Fruit fly (Drosophila melanogaster) whole organism, embryonic: ENCODE results near the gene Dok.

Experiments used
- Ada2b ChIP-seq: fragments of 200-800 bp; sonication (Bioruptor generic); IDR thresholded peaks from 2 replicates; pipeline ENCODE4 v1.3.6; 2022; ENCODE audit warnings: missing biosample characterization, missing genetic modification characterization
- Atf3 ChIP-seq: fragments of 200-800 bp; sonication (Bioruptor generic); optimal IDR thresholded peaks from 3 replicates; lab custom pipeline; 2016; ENCODE audit warnings: missing biosample characterization, missing genetic modification characterization
- CG11398 ChIP-seq: fragments of 200-800 bp; sonication (Bioruptor generic); optimal IDR thresholded peaks from 2 replicates; lab custom pipeline; 2016; ENCODE audit warnings: missing biosample characterization, missing genetic modification characterization
- CG12071 ChIP-seq: fragments of 200-800 bp; sonication (Bioruptor generic); optimal IDR thresholded peaks from 3 replicates; lab custom pipeline; 2018; ENCODE audit warnings: missing biosample characterization, mild to moderate bottlenecking, missing genetic modification characterization
- CG16813 ChIP-seq: fragments of 200-800 bp; sonication (Bioruptor generic); IDR thresholded peaks from 3 replicates; pipeline ENCODE4 v1.3.6; 2022; ENCODE audit warnings: missing biosample characterization, missing genetic modification characterization; ENCODE audit not compliant: partially characterized antibody
- CG1792 ChIP-seq: fragments of 200-800 bp; sonication (Bioruptor generic); optimal IDR thresholded peaks from 2 replicates; lab custom pipeline; 2016; ENCODE audit warnings: missing biosample characterization, missing genetic modification characterization
- CG2116 ChIP-seq: fragments of 200-800 bp; sonication (Bioruptor generic); optimal IDR thresholded peaks from 3 replicates; lab custom pipeline; 2018; ENCODE audit warnings: missing biosample characterization, mild to moderate bottlenecking, missing genetic modification characterization
- CG2678 ChIP-seq: fragments of 200-800 bp; sonication (Bioruptor generic); optimal IDR thresholded peaks from 3 replicates; lab custom pipeline; 2019; ENCODE audit warnings: missing biosample characterization, mild to moderate bottlenecking, missing genetic modification characterization, moderate library complexity
- CG2875 ChIP-seq: fragments of 200-800 bp; sonication (Bioruptor generic); optimal IDR thresholded peaks from 2 replicates; lab custom pipeline; 2017; ENCODE audit warnings: missing biosample characterization, mild to moderate bottlenecking, missing genetic modification characterization, missing genetic modification reagents
- CG31388 ChIP-seq: fragments of 200-800 bp; sonication (Bioruptor generic); optimal IDR thresholded peaks from 2 replicates; lab custom pipeline; 2016; ENCODE audit warnings: missing biosample characterization, missing genetic modification characterization
- CG33213 ChIP-seq: fragments of 200-800 bp; sonication (Bioruptor generic); optimal IDR thresholded peaks from 3 replicates; lab custom pipeline; 2016; ENCODE audit warnings: missing biosample characterization, missing genetic modification characterization
- CG43689 ChIP-seq: fragments of 200-800 bp; sonication (Bioruptor generic); IDR thresholded peaks from 2 replicates; pipeline ENCODE4 v1.3.6; 2022; ENCODE audit warnings: missing biosample characterization, missing genetic modification characterization
- CG4404 ChIP-seq: fragments of 200-800 bp; sonication (Bioruptor generic); IDR thresholded peaks from 2 replicates; pipeline ENCODE4 v1.3.6; 2022; ENCODE audit warnings: missing biosample characterization, missing genetic modification characterization
- CG6791 ChIP-seq: fragments of 200-800 bp; sonication (Bioruptor generic); IDR thresholded peaks from 3 replicates; pipeline ENCODE4 v1.3.6; 2022; ENCODE audit warnings: missing biosample characterization, missing genetic modification characterization; ENCODE audit not compliant: partially characterized antibody
- CG6854 ChIP-seq: fragments of 200-800 bp; sonication (Bioruptor generic); optimal IDR thresholded peaks from 3 replicates; lab custom pipeline; 2017; ENCODE audit warnings: missing biosample characterization, mild to moderate bottlenecking, missing genetic modification characterization
- CG7928 ChIP-seq: fragments of 200-800 bp; sonication (Bioruptor generic); optimal IDR thresholded peaks from 2 replicates; lab custom pipeline; 2017; ENCODE audit warnings: missing biosample characterization, mild to moderate bottlenecking, missing genetic modification characterization
- CG9727 ChIP-seq: fragments of 200-800 bp; sonication (Bioruptor generic); optimal IDR thresholded peaks from 3 replicates; lab custom pipeline; 2017; ENCODE audit warnings: missing biosample characterization, mild to moderate bottlenecking, missing genetic modification characterization
- CG9817 ChIP-seq: fragments of 200-800 bp; sonication (Bioruptor generic); optimal IDR thresholded peaks from 2 replicates; lab custom pipeline; 2018; ENCODE audit warnings: missing biosample characterization, mild to moderate bottlenecking, missing genetic modification characterization, moderate library complexity
- CTCF ChIP-seq: fragments of 200-800 bp; sonication (Bioruptor generic); optimal IDR thresholded peaks from 2 replicates; lab custom pipeline; 2017; ENCODE audit warnings: missing biosample characterization, mild to moderate bottlenecking, missing genetic modification characterization, moderate library complexity
- Dbx ChIP-seq: fragments of 200-800 bp; sonication (Bioruptor generic); IDR thresholded peaks from 3 replicates; pipeline ENCODE4 v1.3.6; 2022; ENCODE audit warnings: missing biosample characterization, missing genetic modification characterization
- Gsc ChIP-seq: fragments of 200-800 bp; sonication (Bioruptor generic); IDR thresholded peaks from 2 replicates; pipeline ENCODE4 v1.3.6; 2022; ENCODE audit warnings: missing biosample characterization, missing genetic modification characterization
- Hr51 ChIP-seq, 2 experiments: fragments of 200-800 bp; sonication (Bioruptor generic); optimal IDR thresholded peaks; 2 replicates in 1 of 2; 3 replicates in 1 of 2; lab custom pipeline; 2016 to 2018; ENCODE audit warnings: missing biosample characterization in 2 of 2, missing genetic modification characterization in 2 of 2, mild to moderate bottlenecking in 1 of 2, moderate library complexity in 1 of 2
- Lim3 ChIP-seq: fragments of 200-800 bp; sonication (Bioruptor generic); IDR thresholded peaks from 2 replicates; pipeline ENCODE4 v1.3.6; 2022; ENCODE audit warnings: missing biosample characterization, missing genetic modification characterization
- Meics ChIP-seq: fragments of 200-800 bp; sonication (Bioruptor generic); optimal IDR thresholded peaks from 2 replicates; lab custom pipeline; 2017; ENCODE audit warnings: missing biosample characterization, mild to moderate bottlenecking, missing genetic modification characterization
- NfI ChIP-seq: fragments of 200-800 bp; sonication (Bioruptor generic); optimal IDR thresholded peaks from 3 replicates; lab custom pipeline; 2018; ENCODE audit warnings: missing biosample characterization, mild to moderate bottlenecking, missing genetic modification characterization, moderate library complexity
- Poxn ChIP-seq: fragments of 200-800 bp; sonication (Bioruptor generic); IDR thresholded peaks from 2 replicates; pipeline ENCODE4 v1.3.6; 2022; ENCODE audit warnings: missing biosample characterization, missing genetic modification characterization
- Vsx1 ChIP-seq: fragments of 200-800 bp; sonication (Bioruptor generic); optimal IDR thresholded peaks from 2 replicates; lab custom pipeline; 2017; ENCODE audit warnings: missing biosample characterization, mild to moderate bottlenecking, missing genetic modification characterization, missing genetic modification reagents
- YL-1 ChIP-seq: fragments of 200-800 bp; sonication (Bioruptor generic); optimal IDR thresholded peaks from 3 replicates; lab custom pipeline; 2017; ENCODE audit warnings: missing biosample characterization, mild to moderate bottlenecking, missing genetic modification characterization
- ab ChIP-seq: fragments of 200-800 bp; sonication (Bioruptor generic); optimal IDR thresholded peaks from 2 replicates; lab custom pipeline; 2016; ENCODE audit warnings: missing biosample characterization, missing genetic modification characterization
- chinmo ChIP-seq: fragments of 200-800 bp; sonication (Bioruptor generic); IDR thresholded peaks from 4 replicates; pipeline ENCODE4 v1.3.6; 2022; ENCODE audit warnings: missing biosample characterization, missing genetic modification characterization; ENCODE audit not compliant: partially characterized antibody
- cwo ChIP-seq: fragments of 200-800 bp; sonication (Bioruptor generic); optimal IDR thresholded peaks from 3 replicates; lab custom pipeline; 2017; ENCODE audit warnings: missing biosample characterization, missing genetic modification characterization, mild to moderate bottlenecking, moderate library complexity, missing genetic modification reagents
- danr ChIP-seq: fragments of 200-800 bp; sonication (Bioruptor generic); IDR thresholded peaks from 2 replicates; pipeline ENCODE4 v1.3.6; 2022; ENCODE audit warnings: missing biosample characterization, missing genetic modification characterization
- dimm ChIP-seq: fragments of 200-800 bp; sonication (Bioruptor generic); IDR thresholded peaks from 2 replicates; pipeline ENCODE4 v1.3.6; 2022; ENCODE audit warnings: missing biosample characterization, missing genetic modification characterization
- disco-r ChIP-seq: fragments of 200-800 bp; sonication (Bioruptor generic); optimal IDR thresholded peaks from 2 replicates; lab custom pipeline; 2016; ENCODE audit warnings: missing biosample characterization, missing genetic modification characterization
- grau ChIP-seq: fragments of 200-800 bp; optimal IDR thresholded peaks from 3 replicates; lab custom pipeline; 2019; ENCODE audit warnings: missing biosample characterization, mild to moderate bottlenecking, missing genetic modification characterization, moderate library complexity
- gt ChIP-seq: fragments of 200-800 bp; sonication (Bioruptor generic); IDR thresholded peaks from 2 replicates; pipeline ENCODE4 v1.3.6; 2022; ENCODE audit warnings: missing biosample characterization, missing genetic modification characterization
- kay ChIP-seq: fragments of 200-800 bp; sonication (Bioruptor generic); optimal IDR thresholded peaks from 2 replicates; lab custom pipeline; 2016; ENCODE audit warnings: missing biosample characterization, missing genetic modification characterization
- mam ChIP-seq: fragments of 200-800 bp; sonication (Bioruptor generic); optimal IDR thresholded peaks from 3 replicates; lab custom pipeline; 2016; ENCODE audit warnings: missing biosample characterization, missing genetic modification characterization
- nerfin-1 ChIP-seq: fragments of 200-800 bp; sonication (Bioruptor generic); optimal IDR thresholded peaks from 3 replicates; lab custom pipeline; 2019; ENCODE audit warnings: missing biosample characterization, mild to moderate bottlenecking, missing genetic modification characterization, moderate library complexity
- org-1 ChIP-seq: fragments of 200-800 bp; sonication (Bioruptor generic); optimal IDR thresholded peaks from 2 replicates; lab custom pipeline; 2017; ENCODE audit warnings: missing biosample characterization, missing genetic modification characterization
- otp ChIP-seq: fragments of 200-800 bp; sonication (Bioruptor generic); IDR thresholded peaks from 3 replicates; pipeline ENCODE4, ENCODE4 v1.3.6; 2022; ENCODE audit warnings: missing biosample characterization, missing genetic modification characterization
- pfk ChIP-seq: fragments of 200-800 bp; sonication (Bioruptor generic); optimal IDR thresholded peaks from 2 replicates; lab custom pipeline; 2018; ENCODE audit warnings: missing biosample characterization, mild to moderate bottlenecking, missing genetic modification characterization, moderate library complexity
- repo ChIP-seq: fragments of 200-800 bp; sonication (Bioruptor generic); optimal IDR thresholded peaks from 2 replicates; lab custom pipeline; 2016; ENCODE audit warnings: missing biosample characterization, missing genetic modification characterization
- scrt ChIP-seq: fragments of 200-800 bp; sonication (Bioruptor generic); optimal IDR thresholded peaks from 2 replicates; lab custom pipeline; 2018; ENCODE audit warnings: missing biosample characterization, mild to moderate bottlenecking, missing genetic modification characterization, moderate library complexity
- sim ChIP-seq: fragments of 200-800 bp; sonication (Bioruptor generic); IDR thresholded peaks from 2 replicates; pipeline ENCODE4 v1.3.6; 2022; ENCODE audit warnings: missing biosample characterization, missing genetic modification characterization
- so ChIP-seq: fragments of 200-800 bp; sonication (Bioruptor generic); IDR thresholded peaks from 3 replicates; pipeline ENCODE4 v1.3.6; 2022; ENCODE audit warnings: missing biosample characterization, missing genetic modification characterization
- stc ChIP-seq: fragments of 200-800 bp; sonication (Bioruptor generic); IDR thresholded peaks from 2 replicates; pipeline ENCODE4 v1.3.6; 2022; ENCODE audit warnings: missing biosample characterization, missing genetic modification characterization
- tin ChIP-seq: fragments of 200-800 bp; sonication (Bioruptor generic); optimal IDR thresholded peaks from 3 replicates; lab custom pipeline; 2016; ENCODE audit warnings: missing biosample characterization, missing genetic modification characterization
- tll ChIP-seq, 2 experiments: fragments of 200-800 bp in 1 of 2; fragments of >200 bp in 1 of 2; sonication (Bioruptor generic) in 1 of 2; optimal IDR thresholded peaks; 2 replicates each; lab custom pipeline; 2017 to 2019; ENCODE audit warnings: missing biosample characterization in 2 of 2, missing genetic modification characterization in 2 of 2, mild to moderate bottlenecking in 1 of 2, moderate library complexity in 1 of 2
- zen ChIP-seq: fragments of 200-800 bp; sonication (Bioruptor generic); optimal IDR thresholded peaks from 3 replicates; lab custom pipeline; 2018; ENCODE audit warnings: missing biosample characterization, mild to moderate bottlenecking, missing genetic modification characterization, moderate library complexity
- zen2 ChIP-seq: fragments of 200-800 bp; sonication (Bioruptor generic); IDR thresholded peaks from 3 replicates; pipeline ENCODE4 v1.3.6; 2022; ENCODE audit warnings: missing biosample characterization, missing genetic modification characterization; ENCODE audit not compliant: partially characterized antibody
- zfh2 ChIP-seq: fragments of 200-800 bp; sonication (Bioruptor generic); optimal IDR thresholded peaks from 2 replicates; lab custom pipeline; 2016; ENCODE audit warnings: missing biosample characterization, missing genetic modification characterization

The Dok gene

DNA sequence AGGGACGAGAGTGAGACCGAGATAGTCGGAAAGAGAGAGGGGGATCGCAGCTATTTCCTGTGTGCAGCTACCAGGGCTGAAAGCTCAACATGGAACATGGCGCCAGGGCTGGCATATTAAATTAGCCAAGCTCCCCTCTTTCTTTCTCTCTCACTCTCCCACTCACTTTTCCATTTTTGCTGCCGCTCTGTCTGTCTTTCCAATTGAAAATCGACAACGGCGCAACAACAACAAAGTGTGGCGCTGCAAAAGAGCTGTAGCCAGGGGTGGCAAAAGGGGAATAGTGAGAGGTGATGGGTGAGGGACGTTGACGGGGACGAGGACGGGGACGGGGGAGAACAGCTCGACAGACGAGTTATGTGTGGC is 23.7 kb upstream of the Dok start (continued):
- peak; percentile 5 for TF ChIP-seq grau (tag; lab: Kevin White, UChicago)
- no peak for TF ChIP-seq danr (GFP tag; lab: Robert Waterston, UW)
- TF ChIP-seq Lim3 (GFP tag; lab: Robert Waterston, UW): no peak
- no peak for TF ChIP-seq tin
- TF ChIP-seq nerfin-1 (tag; lab: Kevin White, UChicago): no peak
- no peak for TF ChIP-seq Gsc
- no peak for TF ChIP-seq mam
- no peak for TF ChIP-seq CG11398 (GFP tag; lab: Kevin White, UChicago)
- TF ChIP-seq CG7928 (GFP tag; lab: Kevin White, UChicago): peak; percentile 91
- no peak for TF ChIP-seq Hr51 (GFP tag; optimal IDR thresholded peaks at IDR 0.05; lab: Kevin White, UChicago)
- TF ChIP-seq tll (GFP tag; optimal IDR thresholded peaks at IDR 0.05; lab: Kevin White, UChicago): no peak
- peak; percentile 4 for TF ChIP-seq zfh2
- TF ChIP-seq CG33213 (GFP tag; lab: Kevin White, UChicago): no peak
- TF ChIP-seq CG16813 (GFP tag; lab: Robert Waterston, UW): no peak
- no peak for TF ChIP-seq so (GFP tag; lab: Robert Waterston, UW)
- TF ChIP-seq CG12071 (GFP tag; lab: Kevin White, UChicago): peak; percentile 4
- TF ChIP-seq dimm (GFP tag; lab: Robert Waterston, UW): no peak
- no peak for TF ChIP-seq org-1 (GFP tag; lab: Kevin White, UChicago)
- no peak for TF ChIP-seq CG9727 (GFP tag; lab: Kevin White, UChicago)
- TF ChIP-seq zen2 (GFP tag; lab: Robert Waterston, UW): no peak
- TF ChIP-seq CG6791 (GFP tag; lab: Robert Waterston, UW): no peak
- TF ChIP-seq CG4404 (GFP tag; lab: Robert Waterston, UW): no peak
- no peak for TF ChIP-seq disco-r (GFP tag; lab: Kevin White, UChicago)
- no peak for TF ChIP-seq ab (GFP tag; lab: Kevin White, UChicago)
- no peak for TF ChIP-seq Atf3
- no peak for TF ChIP-seq sim (GFP tag; lab: Robert Waterston, UW)
- peak; percentile 19 for TF ChIP-seq Meics (GFP tag; lab: Kevin White, UChicago)
- no peak for TF ChIP-seq repo (GFP tag; lab: Kevin White, UChicago)
- no peak for TF ChIP-seq Poxn (GFP tag; lab: Robert Waterston, UW)
- 0 out of 3 replicates have a peak, but pooled peaks have one; percentile 48 for TF ChIP-seq otp (GFP tag; lab: Robert Waterston, UW)
- TF ChIP-seq CG2678 (tag; lab: Kevin White, UChicago): peak; percentile 23
- no peak for TF ChIP-seq Dbx (GFP tag; lab: Robert Waterston, UW)
- TF ChIP-seq cwo (GFP tag; lab: Kevin White, UChicago): no peak
- no peak for TF ChIP-seq CTCF (GFP tag; lab: Kevin White, UChicago)
- TF ChIP-seq CG2116 (GFP tag; lab: Kevin White, UChicago): peak; percentile 19
- no peak for TF ChIP-seq NfI
- TF ChIP-seq CG1792 (GFP tag; lab: Kevin White, UChicago): peak; percentile 12
- no peak for TF ChIP-seq CG2875 (GFP tag; lab: Kevin White, UChicago)
- no peak for TF ChIP-seq scrt (GFP tag; lab: Kevin White, UChicago)
- peak; percentile 11 for TF ChIP-seq CG9817 (tag; lab: Kevin White, UChicago)
- no peak for TF ChIP-seq kay (GFP tag; lab: Kevin White, UChicago)
- TF ChIP-seq pfk (GFP tag; lab: Kevin White, UChicago): no peak
- peak; percentile 91 for TF ChIP-seq Vsx1 (GFP tag; lab: Kevin White, UChicago)
- no peak for TF ChIP-seq zen (tag; lab: Kevin White, UChicago)
- no peak for TF ChIP-seq CG6854 (GFP tag; lab: Kevin White, UChicago)
- TF ChIP-seq CG43689 (GFP tag; lab: Robert Waterston, UW): no peak
- TF ChIP-seq stc: no peak
- no peak for TF ChIP-seq Ada2b
- no peak for TF ChIP-seq chinmo (GFP tag; lab: Robert Waterston, UW)
- no peak for TF ChIP-seq gt (GFP tag; lab: Robert Waterston, UW)
- no peak for TF ChIP-seq CG31388 (GFP tag; lab: Kevin White, UChicago)
- TF ChIP-seq YL-1 (GFP tag; lab: Kevin White, UChicago): no peak
